Fruit fly (Drosophila melanogaster) S2 (cell line): ENCODE results near the gene CG6569.

Source experiments
- CG8478 ChIP-seq: fragments of >200 bp; optimal IDR thresholded peaks from 2 replicates; lab custom pipeline; 2018
- CTCF ChIP-seq, 2 experiments: fragments of >200 bp; optimal IDR thresholded peaks; 2 replicates each; lab custom pipeline; 2018

Gene CG6569

dm6 chr3R:21869464-21870100 is 1.9 kb upstream of the CG6569 start, which contains the start of gene CG31174:
Gene CG31174 (minus strand): TSS chr3R:21869514.
- TF ChIP-seq CTCF (optimal IDR thresholded peaks at IDR 0.05; lab: Kevin White, UChicago): no peak
- TF ChIP-seq CG8478 (lab: Kevin White, UChicago): no peak

- TF ChIP-seq CTCF (optimal IDR thresholded peaks at IDR 0.05; lab: Kevin White, UChicago): no peak
- no peak for TF ChIP-seq CG8478 (lab: Kevin White, UChicago)
These were observed 2.7 kb downstream of the CG6569 start, which contains the start of gene lsn for dm6 chr3R:21864992-21865391. Gene lsn (plus strand): TSS chr3R:21865168.

- TF ChIP-seq CG8478 (lab: Kevin White, UChicago) (no peak), CTCF (optimal IDR thresholded peaks at IDR 0.05; lab: Kevin White, UChicago) (no peak)
These were observed 3.2 kb downstream of the CG6569 start for dm6 chr3R:21864484-21864883.

- TF ChIP-seq CG8478 (lab: Kevin White, UChicago) (no peak), CTCF (optimal IDR thresholded peaks at IDR 0.05; lab: Kevin White, UChicago) (no peak)
These were observed 3.8 kb downstream of the CG6569 start for dm6 chr3R:21863817-21864384.

dm6 chr3R:21862868-21863267 is 4.9 kb downstream of the CG6569 start:
- no peak for TF ChIP-seq CG8478 (lab: Kevin White, UChicago)
- TF ChIP-seq CTCF (optimal IDR thresholded peaks at IDR 0.05; lab: Kevin White, UChicago): no peak

- TF ChIP-seq CG8478 (lab: Kevin White, UChicago) (no peak), CTCF (optimal IDR thresholded peaks at IDR 0.05; lab: Kevin White, UChicago) (no peak)
These were observed 5.4 kb downstream of the CG6569 start for dm6 chr3R:21862137-21862850.

dm6 chr3R:21859509-21859908 is 8.2 kb downstream of the CG6569 start:
- TF ChIP-seq CTCF (optimal IDR thresholded peaks at IDR 0.05; lab: Kevin White, UChicago) (no peak), CG8478 (lab: Kevin White, UChicago) (no peak)

- no peak for TF ChIP-seq CTCF (optimal IDR thresholded peaks at IDR 0.05; lab: Kevin White, UChicago)
- TF ChIP-seq CG8478 (lab: Kevin White, UChicago): no peak
These were observed 9.3 kb downstream of the CG6569 start for dm6 chr3R:21858290-21858875.

- TF ChIP-seq CTCF (optimal IDR thresholded peaks at IDR 0.05; lab: Kevin White, UChicago) (no peak), CG8478 (lab: Kevin White, UChicago) (no peak)
These were observed 10.2 kb downstream of the CG6569 start for dm6 chr3R:21857509-21857908.

- TF ChIP-seq CTCF (optimal IDR thresholded peaks at IDR 0.05; lab: Kevin White, UChicago) (no peak), CG8478 (lab: Kevin White, UChicago) (no peak)
These were observed 10.9 kb downstream of the CG6569 start for dm6 chr3R:21856873-21857243.

- TF ChIP-seq CTCF (optimal IDR thresholded peaks at IDR 0.05; lab: Kevin White, UChicago): peak in 1 of 2 experiments; percentile 22
- no peak for TF ChIP-seq CG8478 (lab: Kevin White, UChicago)
These were observed 11.4 kb downstream of the CG6569 start, which contains the start of gene glec for dm6 chr3R:21856098-21856872. Gene glec (minus strand): TSS chr3R:21856266.

- no peak for TF ChIP-seq CTCF (optimal IDR thresholded peaks at IDR 0.05; lab: Kevin White, UChicago)
- TF ChIP-seq CG8478 (lab: Kevin White, UChicago): no peak
These were observed 12.3 kb downstream of the CG6569 start for dm6 chr3R:21855469-21855826.

- no peak for TF ChIP-seq CG8478 (lab: Kevin White, UChicago)
- no peak for TF ChIP-seq CTCF (optimal IDR thresholded peaks at IDR 0.05; lab: Kevin White, UChicago)
These were observed 12.9 kb downstream of the CG6569 start for dm6 chr3R:21854574-21855468.
